Fruit fly (Drosophila melanogaster) whole organism, embryonic: ENCODE data around the gene Tcs4.

Experiments
- Ada2b ChIP-seq: fragments of 200-800 bp; sonication (Bioruptor generic); IDR thresholded peaks from 2 replicates; pipeline ENCODE4 v1.3.6; 2022; ENCODE audit warnings: missing biosample characterization, missing genetic modification characterization
- B-H1 ChIP-seq: fragments of 200-800 bp; sonication (Bioruptor generic); IDR thresholded peaks from 3 replicates; pipeline ENCODE4 v1.3.6; 2022; ENCODE audit warnings: missing biosample characterization, missing genetic modification characterization
- BEAF-32 ChIP-seq: fragments of 200-800 bp; sonication (Bioruptor generic); optimal IDR thresholded peaks from 3 replicates; lab custom pipeline; 2017; ENCODE audit warnings: missing biosample characterization, missing genetic modification characterization, mild to moderate bottlenecking, moderate library complexity, missing genetic modification reagents
- Bgb ChIP-seq: fragments of 200-800 bp; sonication (Bioruptor generic); IDR thresholded peaks from 2 replicates; pipeline ENCODE4 v1.3.6; 2022; ENCODE audit warnings: missing biosample characterization, missing genetic modification characterization; ENCODE audit not compliant: partially characterized antibody
- BtbVII ChIP-seq: fragments of 200-800 bp; sonication (Bioruptor generic); optimal IDR thresholded peaks from 3 replicates; lab custom pipeline; 2017; ENCODE audit warnings: missing biosample characterization, mild to moderate bottlenecking, missing genetic modification characterization
- CG10209 ChIP-seq: fragments of 200-800 bp; sonication (Bioruptor generic); optimal IDR thresholded peaks from 3 replicates; lab custom pipeline; 2017; ENCODE audit warnings: missing biosample characterization, mild to moderate bottlenecking, missing genetic modification characterization, missing genetic modification reagents
- CG10267 ChIP-seq: fragments of 200-800 bp; sonication (Bioruptor generic); optimal IDR thresholded peaks from 2 replicates; lab custom pipeline; 2018; ENCODE audit warnings: missing biosample characterization, mild to moderate bottlenecking, missing genetic modification characterization, moderate library complexity
- CG10366 ChIP-seq: fragments of 200-800 bp; sonication (Bioruptor generic); IDR thresholded peaks from 2 replicates; pipeline ENCODE4 v1.3.6; 2022; ENCODE audit warnings: missing biosample characterization, missing genetic modification characterization
- CG10431 ChIP-seq: fragments of 200-800 bp; sonication (Bioruptor generic); optimal IDR thresholded peaks from 3 replicates; lab custom pipeline; 2018; ENCODE audit warnings: missing biosample characterization, mild to moderate bottlenecking, missing genetic modification characterization
- CG10543 ChIP-seq: fragments of 200-800 bp; sonication (Bioruptor generic); optimal IDR thresholded peaks from 3 replicates; lab custom pipeline; 2017; ENCODE audit warnings: missing biosample characterization, mild to moderate bottlenecking, missing genetic modification characterization, moderate library complexity
- CG10654 ChIP-seq: fragments of 200-800 bp; sonication (Bioruptor generic); optimal IDR thresholded peaks from 2 replicates; lab custom pipeline; 2016; ENCODE audit warnings: missing biosample characterization, missing genetic modification characterization
- CG10979 ChIP-seq: fragments of 200-800 bp; sonication (Bioruptor generic); optimal IDR thresholded peaks from 2 replicates; lab custom pipeline; 2018; ENCODE audit warnings: missing biosample characterization, mild to moderate bottlenecking, missing genetic modification characterization, moderate library complexity
- CG12942 ChIP-seq: fragments of 200-800 bp; sonication (Bioruptor generic); optimal IDR thresholded peaks from 3 replicates; lab custom pipeline; 2016; ENCODE audit warnings: missing biosample characterization, missing genetic modification characterization
- CG13123 ChIP-seq: fragments of 200-800 bp; sonication (Bioruptor generic); optimal IDR thresholded peaks from 2 replicates; lab custom pipeline; 2016; ENCODE audit warnings: missing biosample characterization, missing genetic modification characterization
- CG14014 ChIP-seq: fragments of 200-800 bp; sonication (Bioruptor generic); IDR thresholded peaks from 2 replicates; pipeline ENCODE4 v1.3.6; 2022; ENCODE audit warnings: missing biosample characterization, missing genetic modification characterization
- CG15601 ChIP-seq: fragments of 200-800 bp; sonication (Bioruptor generic); optimal IDR thresholded peaks from 3 replicates; lab custom pipeline; 2019; ENCODE audit warnings: missing biosample characterization, mild to moderate bottlenecking, missing genetic modification characterization, moderate library complexity
- CG1602 ChIP-seq: fragments of 200-800 bp; sonication (Bioruptor generic); optimal IDR thresholded peaks from 3 replicates; lab custom pipeline; 2016; ENCODE audit warnings: missing biosample characterization, missing genetic modification characterization
- CG30020 ChIP-seq: fragments of 200-800 bp; optimal IDR thresholded peaks from 2 replicates; lab custom pipeline; 2019; ENCODE audit warnings: missing biosample characterization, mild to moderate bottlenecking, missing genetic modification characterization, moderate library complexity
- CG3163 ChIP-seq: fragments of 200-800 bp; sonication (Bioruptor generic); optimal IDR thresholded peaks from 3 replicates; lab custom pipeline; 2016; ENCODE audit warnings: missing biosample characterization, missing genetic modification characterization
- CG3995 ChIP-seq: fragments of 200-800 bp; sonication (Bioruptor generic); optimal IDR thresholded peaks from 3 replicates; lab custom pipeline; 2016; ENCODE audit warnings: missing biosample characterization, missing genetic modification characterization
- CG4404 ChIP-seq: fragments of 200-800 bp; sonication (Bioruptor generic); IDR thresholded peaks from 2 replicates; pipeline ENCODE4 v1.3.6; 2022; ENCODE audit warnings: missing biosample characterization, missing genetic modification characterization
- CG4820 ChIP-seq: fragments of 200-800 bp; sonication (Bioruptor generic); optimal IDR thresholded peaks from 3 replicates; lab custom pipeline; 2016; ENCODE audit warnings: missing biosample characterization, missing genetic modification characterization
- CG7556 ChIP-seq: fragments of 200-800 bp; sonication (Bioruptor generic); optimal IDR thresholded peaks from 2 replicates; lab custom pipeline; 2017; ENCODE audit warnings: missing biosample characterization, mild to moderate bottlenecking, missing genetic modification characterization
- CG8359 ChIP-seq: fragments of 200-800 bp; sonication (Bioruptor generic); optimal IDR thresholded peaks from 2 replicates; lab custom pipeline; 2017; ENCODE audit warnings: missing biosample characterization, mild to moderate bottlenecking, missing genetic modification characterization, borderline replicate concordance
- CG9727 ChIP-seq: fragments of 200-800 bp; sonication (Bioruptor generic); optimal IDR thresholded peaks from 3 replicates; lab custom pipeline; 2017; ENCODE audit warnings: missing biosample characterization, mild to moderate bottlenecking, missing genetic modification characterization
- CkIIα-i1 ChIP-seq: fragments of 200-800 bp; sonication (Bioruptor generic); IDR thresholded peaks from 2 replicates; pipeline ENCODE4 v1.3.6; 2022; ENCODE audit warnings: missing biosample characterization, missing genetic modification characterization
- D19A ChIP-seq: fragments of 200-800 bp; optimal IDR thresholded peaks from 3 replicates; lab custom pipeline; 2019; ENCODE audit warnings: missing biosample characterization, mild to moderate bottlenecking, missing genetic modification characterization, moderate library complexity
- Dp ChIP-seq: fragments of 200-800 bp; sonication (Bioruptor generic); optimal IDR thresholded peaks from 2 replicates; lab custom pipeline; 2018; ENCODE audit warnings: missing biosample characterization, mild to moderate bottlenecking, missing genetic modification characterization, moderate library complexity
- Kr ChIP-seq: fragments of 200-800 bp; sonication (Bioruptor generic); optimal IDR thresholded peaks from 2 replicates; lab custom pipeline; 2017; ENCODE audit warnings: missing biosample characterization, mild to moderate bottlenecking, missing genetic modification characterization
- NFAT ChIP-seq: fragments of 200-800 bp; sonication (Bioruptor generic); IDR thresholded peaks from 2 replicates; pipeline ENCODE4 v1.3.6; 2022; ENCODE audit warnings: missing biosample characterization, missing genetic modification characterization
- Side ChIP-seq: fragments of 200-800 bp; sonication (Bioruptor generic); optimal IDR thresholded peaks from 2 replicates; lab custom pipeline; 2016; ENCODE audit warnings: missing biosample characterization, missing genetic modification characterization
- Xbp1 ChIP-seq: fragments of 200-800 bp; sonication (Bioruptor generic); optimal IDR thresholded peaks from 3 replicates; lab custom pipeline; 2016; ENCODE audit warnings: missing biosample characterization, mild to moderate bottlenecking, missing genetic modification characterization
- bowl ChIP-seq: fragments of 200-800 bp; sonication (Bioruptor generic); IDR thresholded peaks from 2 replicates; pipeline ENCODE4 v1.3.6; 2022; ENCODE audit warnings: missing biosample characterization, missing genetic modification characterization
- cad ChIP-seq: fragments of >200 bp; optimal IDR thresholded peaks from 2 replicates; lab custom pipeline; 2017; ENCODE audit warnings: missing biosample characterization, missing genetic modification characterization
- caup ChIP-seq: fragments of 200-800 bp; sonication (Bioruptor generic); optimal IDR thresholded peaks from 3 replicates; lab custom pipeline; 2017; ENCODE audit warnings: missing biosample characterization, mild to moderate bottlenecking, missing genetic modification characterization, moderate library complexity; ENCODE audit not compliant: severe bottlenecking
- chinmo ChIP-seq: fragments of 200-800 bp; sonication (Bioruptor generic); IDR thresholded peaks from 4 replicates; pipeline ENCODE4 v1.3.6; 2022; ENCODE audit warnings: missing biosample characterization, missing genetic modification characterization; ENCODE audit not compliant: partially characterized antibody
- chn ChIP-seq: fragments of 200-800 bp; sonication (Bioruptor generic); optimal IDR thresholded peaks from 2 replicates; lab custom pipeline; 2016; ENCODE audit warnings: missing biosample characterization, missing genetic modification characterization
- disco-r ChIP-seq: fragments of 200-800 bp; sonication (Bioruptor generic); optimal IDR thresholded peaks from 2 replicates; lab custom pipeline; 2016; ENCODE audit warnings: missing biosample characterization, missing genetic modification characterization
- dmrt99B ChIP-seq: fragments of 200-800 bp; sonication (Bioruptor generic); optimal IDR thresholded peaks from 2 replicates; lab custom pipeline; 2018; ENCODE audit warnings: missing biosample characterization, mild to moderate bottlenecking, missing genetic modification characterization, moderate library complexity
- gce ChIP-seq: fragments of 200-800 bp; sonication (Bioruptor generic); IDR thresholded peaks from 3 replicates; pipeline ENCODE4 v1.3.6; 2022; ENCODE audit warnings: missing biosample characterization, missing genetic modification characterization
- gcm2 ChIP-seq: fragments of 200-800 bp; sonication (Bioruptor generic); optimal IDR thresholded peaks from 2 replicates; lab custom pipeline; 2016; ENCODE audit warnings: missing biosample characterization, missing genetic modification characterization
- ham ChIP-seq: fragments of 200-800 bp; sonication (Bioruptor generic); IDR thresholded peaks from 2 replicates; pipeline ENCODE4 v1.3.6; 2022; ENCODE audit warnings: missing biosample characterization, missing genetic modification characterization
- hbn ChIP-seq: fragments of 200-800 bp; sonication (Bioruptor generic); IDR thresholded peaks from 2 replicates; pipeline ENCODE4 v1.3.6; 2022; ENCODE audit warnings: missing biosample characterization, missing genetic modification characterization; ENCODE audit not compliant: partially characterized antibody
- nmo ChIP-seq: fragments of 200-800 bp; sonication (Bioruptor generic); optimal IDR thresholded peaks from 2 replicates; lab custom pipeline; 2018; ENCODE audit warnings: missing biosample characterization, mild to moderate bottlenecking, missing genetic modification characterization, moderate library complexity
- peb ChIP-seq: fragments of 200-800 bp; sonication (Bioruptor generic); IDR thresholded peaks from 2 replicates; pipeline ENCODE4 v1.3.6; 2022; ENCODE audit warnings: missing biosample characterization, missing genetic modification characterization
- pita ChIP-seq: fragments of 200-800 bp; sonication (Bioruptor generic); optimal IDR thresholded peaks from 2 replicates; lab custom pipeline; 2017; ENCODE audit warnings: missing biosample characterization, mild to moderate bottlenecking, missing genetic modification characterization
- repo ChIP-seq: fragments of 200-800 bp; sonication (Bioruptor generic); optimal IDR thresholded peaks from 2 replicates; lab custom pipeline; 2016; ENCODE audit warnings: missing biosample characterization, missing genetic modification characterization
- tin ChIP-seq: fragments of 200-800 bp; sonication (Bioruptor generic); optimal IDR thresholded peaks from 3 replicates; lab custom pipeline; 2016; ENCODE audit warnings: missing biosample characterization, missing genetic modification characterization
- unpg ChIP-seq: fragments of 200-800 bp; sonication (Bioruptor generic); optimal IDR thresholded peaks from 3 replicates; lab custom pipeline; 2018; ENCODE audit warnings: missing biosample characterization, mild to moderate bottlenecking, missing genetic modification characterization, moderate library complexity
- usp ChIP-seq: fragments of >200 bp; optimal IDR thresholded peaks from 2 replicates; lab custom pipeline; 2017; ENCODE audit warnings: missing biosample characterization, missing genetic modification characterization
- wek ChIP-seq: fragments of 200-800 bp; sonication (Bioruptor generic); optimal IDR thresholded peaks from 3 replicates; lab custom pipeline; 2018; ENCODE audit warnings: missing biosample characterization, mild to moderate bottlenecking, missing genetic modification characterization, moderate library complexity

Tcs4 gene

DNA sequence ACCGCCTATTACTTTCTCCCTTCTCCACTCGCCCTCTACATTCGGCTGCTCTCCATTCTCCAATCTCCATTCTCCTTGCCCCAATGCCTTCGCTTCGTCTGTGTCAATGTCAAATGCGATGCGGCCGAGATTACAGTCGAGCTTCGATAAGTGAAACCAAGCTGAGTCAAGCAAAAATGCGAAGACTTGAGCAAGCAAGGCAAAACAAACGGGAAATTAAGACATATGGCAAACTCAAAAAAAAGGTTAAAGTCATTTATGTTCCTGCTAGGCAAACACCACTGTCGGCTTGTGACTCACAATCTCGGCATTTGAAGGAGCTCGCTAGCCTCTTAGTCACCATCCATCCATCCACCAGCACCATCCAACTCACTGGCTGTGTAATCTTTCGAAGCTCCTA is 33.1 kb downstream of the Tcs4 start (continued):
- TF ChIP-seq CG13123 (peak; percentile 95), Xbp1 (peak; percentile 98), dmrt99B (tag; lab: Kevin White, UChicago) (peak; percentile 93), BtbVII (peak; percentile 84), CG4820 (GFP tag; lab: Kevin White, UChicago) (peak; percentile 95), usp (GFP tag; lab: Kevin White, UChicago) (no peak), CG30020 (tag; lab: Kevin White, UChicago) (peak; percentile 81), CG14014 (GFP tag; lab: Robert Waterston, UW) (peak; percentile 96), gce (GFP tag; lab: Robert Waterston, UW) (peak; percentile 89), CG4404 (GFP tag; lab: Robert Waterston, UW) (peak; percentile 92), CG15601 (tag; lab: Kevin White, UChicago) (peak; percentile 95), CG1602 (peak; percentile 96), CG7556 (peak; percentile 95), CG12942 (GFP tag; lab: Kevin White, UChicago) (peak; percentile 97), CG10267 (tag; lab: Kevin White, UChicago) (peak; percentile 87), CG10209 (GFP tag; lab: Kevin White, UChicago) (peak; percentile 93), disco-r (GFP tag; lab: Kevin White, UChicago) (peak; percentile 96), repo (GFP tag; lab: Kevin White, UChicago) (peak; percentile 94), Side (GFP tag; lab: Kevin White, UChicago) (peak; percentile 99), D19A (tag; lab: Kevin White, UChicago) (peak; percentile 84), wek (GFP tag; lab: Kevin White, UChicago) (peak; percentile 90), NFAT (GFP tag; lab: Robert Waterston, UW) (peak; percentile 93), caup (peak; percentile 90), Kr (GFP tag; lab: Kevin White, UChicago) (peak; percentile 79), CG8359 (GFP tag; lab: Kevin White, UChicago) (peak; percentile 81), B-H1 (GFP tag; lab: Robert Waterston, UW) (peak; percentile 89), CG3163 (GFP tag; lab: Kevin White, UChicago) (peak; percentile 89), peb (GFP tag; lab: Robert Waterston, UW) (peak; percentile 88), bowl (peak; percentile 93), unpg (GFP tag; lab: Kevin White, UChicago) (peak; percentile 97), nmo (GFP tag; lab: Kevin White, UChicago) (peak; percentile 97), gcm2 (GFP tag; lab: Kevin White, UChicago) (peak; percentile 88), CG10654 (GFP tag; lab: Kevin White, UChicago) (peak; percentile 88), CG3995 (GFP tag; lab: Kevin White, UChicago) (peak; percentile 73), CG10543 (GFP tag; lab: Kevin White, UChicago) (peak; percentile 96), CG9727 (GFP tag; lab: Kevin White, UChicago) (peak; percentile 95), Ada2b (GFP tag; lab: Robert Waterston, UW) (peak; percentile 93), pita (GFP tag; lab: Kevin White, UChicago) (no peak), CG10366 (GFP tag; lab: Robert Waterston, UW) (peak; percentile 97), chinmo (GFP tag; lab: Robert Waterston, UW) (no peak), CG10431 (GFP tag; lab: Kevin White, UChicago) (peak; percentile 93), CG10979 (peak; percentile 93), chn (GFP tag; lab: Kevin White, UChicago) (peak; percentile 98), BEAF-32 (GFP tag; lab: Kevin White, UChicago) (peak; percentile 18), hbn (GFP tag; lab: Robert Waterston, UW) (no peak), ham (GFP tag; lab: Robert Waterston, UW) (peak; percentile 77), tin (GFP tag; lab: Kevin White, UChicago) (peak; percentile 97), Dp (peak; percentile 12), cad (GFP tag; lab: Kevin White, UChicago) (no peak), Bgb (GFP tag; lab: Robert Waterston, UW) (no peak), CkIIα-i1 (GFP tag; lab: Robert Waterston, UW) (peak; percentile 32; the same call in 1 of the 2 replicates)
